Worm (Caenorhabditis elegans) whole organism, midembryonic: ENCODE results near the gene mcat-1.

Experiments
- T22C8.4 ChIP-seq: fragments of 200-800 bp; sonication (Bioruptor generic); IDR thresholded peaks from 2 replicates; pipeline ENCODE4 v1.3.6; 2022; ENCODE audit warnings: missing genetic modification characterization, missing compliant biosample characterization
- cog-1 ChIP-seq: sonication (generic microtip); optimal IDR thresholded peaks from 2 replicates; lab custom pipeline; 2016; ENCODE audit warnings: missing genetic modification characterization, missing compliant biosample characterization
- flt-1 ChIP-seq: fragments of 200-800 bp; sonication (Bioruptor generic); IDR thresholded peaks from 2 replicates; pipeline ENCODE4 v1.3.6; 2022; ENCODE audit warnings: missing genetic modification characterization, missing compliant biosample characterization
- klf-2 ChIP-seq: fragments of 200-800 bp; sonication (Bioruptor generic); conservative IDR thresholded peaks from 2 replicates; pipeline ENCODE4 v1.3.6; 2022; ENCODE audit warnings: missing genetic modification reagents, missing genetic modification characterization, missing compliant biosample characterization
- med-1 ChIP-seq: sonication (generic microtip); optimal IDR thresholded peaks from 2 replicates; lab custom pipeline; 2017; ENCODE audit warnings: missing genetic modification characterization, mild to moderate bottlenecking, missing compliant biosample characterization, antibody characterized with exemption, missing genetic modification reagents; ENCODE audit not compliant: insufficient read depth
- ref-1 ChIP-seq: fragments of 200-800 bp; sonication (Bioruptor generic); conservative IDR thresholded peaks from 2 replicates; pipeline ENCODE4 v1.3.6; 2022; ENCODE audit warnings: missing genetic modification reagents, missing genetic modification characterization, missing compliant biosample characterization
- tab-1 ChIP-seq: fragments of 200-800 bp; sonication (Bioruptor generic); IDR thresholded peaks from 2 replicates; pipeline ENCODE4 v1.3.6; 2022; ENCODE audit warnings: missing genetic modification characterization, missing compliant biosample characterization
- ztf-23 ChIP-seq: fragments of 200-800 bp; sonication (Bioruptor generic); IDR thresholded peaks from 2 replicates; pipeline ENCODE4 v1.3.6; 2022; ENCODE audit warnings: missing genetic modification reagents, missing genetic modification characterization, missing compliant biosample characterization
- ztf-29 ChIP-seq: fragments of 200-800 bp; sonication (Bioruptor generic); IDR thresholded peaks from 2 replicates; pipeline ENCODE4 v1.3.6; 2022; ENCODE audit warnings: missing genetic modification reagents, missing genetic modification characterization, missing compliant biosample characterization

DNA sequence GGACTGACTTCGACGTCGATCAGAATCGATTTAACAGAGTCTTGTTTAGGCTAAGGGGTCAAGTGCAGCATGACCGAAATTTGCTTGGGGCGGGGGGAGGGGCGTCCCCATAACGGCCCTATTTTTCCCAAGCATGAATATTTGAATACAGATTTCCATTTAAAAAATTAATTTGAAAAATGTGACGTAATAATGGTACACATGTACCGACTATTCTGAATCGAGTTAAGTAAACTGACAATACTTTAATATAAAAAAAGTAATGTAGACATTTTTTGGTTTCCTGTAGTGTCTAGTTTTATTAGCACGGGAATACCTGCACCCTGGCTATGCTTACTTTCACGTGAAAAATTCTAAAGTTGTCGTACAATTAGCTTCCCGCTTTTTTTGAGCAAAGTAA is 4.5 kb downstream of the mcat-1 start:
- TF ChIP-seq T22C8.4 (GFP tag; lab: Robert Waterston, UW) (no peak), ztf-23 (GFP tag; lab: Robert Waterston, UW) (no peak), med-1 (GFP tag; lab: Kevin White, UChicago) (no peak), flt-1 (GFP tag; lab: Robert Waterston, UW) (no peak), cog-1 (tag; lab: Kevin White, UChicago) (no peak), klf-2 (GFP tag; lab: Robert Waterston, UW) (no peak), ref-1 (GFP tag; lab: Robert Waterston, UW) (no peak), tab-1 (no peak), ztf-29 (no peak)
